Fruit fly (Drosophila melanogaster): ENCODE results near the gene CG15740.

Gene CG15740

DNA sequence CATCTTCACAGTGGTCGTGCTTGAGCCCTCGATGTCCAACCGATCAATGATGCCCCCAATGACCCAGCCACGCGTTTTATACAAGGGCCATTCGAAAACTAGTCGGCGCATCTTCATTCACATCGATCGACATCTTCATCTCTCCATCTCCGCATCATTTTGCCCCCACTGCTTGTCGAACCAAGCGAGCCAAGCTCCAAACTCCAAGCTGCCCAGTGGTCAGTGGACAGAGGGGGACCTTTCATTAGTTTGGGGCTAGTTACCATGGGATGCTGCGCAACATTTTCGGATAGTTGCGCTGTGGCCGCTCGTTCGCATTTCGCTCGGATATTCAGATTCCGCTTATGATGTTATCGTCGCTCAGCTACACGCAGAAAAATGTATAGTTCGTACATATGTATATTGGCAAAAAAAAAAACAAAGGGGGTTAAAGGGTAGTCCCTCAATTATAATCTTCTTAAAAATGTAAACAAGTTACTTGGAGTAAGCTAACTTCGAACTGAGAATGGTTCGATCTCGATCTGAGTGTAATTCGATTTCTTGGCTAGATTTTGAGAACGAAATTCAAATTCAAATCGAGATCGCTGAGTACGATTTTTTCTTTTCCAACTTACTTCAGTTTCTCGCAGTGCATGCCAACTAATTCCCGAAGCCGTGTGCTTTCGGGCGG is at the start of gene CG15740:
TSS of gene CG15740 (minus strand) at position 51 of the 670 bp plus-strand sequence.
- no peak for TF ChIP-seq noc (tag; optimal IDR thresholded peaks at IDR 0.05)

DNA sequence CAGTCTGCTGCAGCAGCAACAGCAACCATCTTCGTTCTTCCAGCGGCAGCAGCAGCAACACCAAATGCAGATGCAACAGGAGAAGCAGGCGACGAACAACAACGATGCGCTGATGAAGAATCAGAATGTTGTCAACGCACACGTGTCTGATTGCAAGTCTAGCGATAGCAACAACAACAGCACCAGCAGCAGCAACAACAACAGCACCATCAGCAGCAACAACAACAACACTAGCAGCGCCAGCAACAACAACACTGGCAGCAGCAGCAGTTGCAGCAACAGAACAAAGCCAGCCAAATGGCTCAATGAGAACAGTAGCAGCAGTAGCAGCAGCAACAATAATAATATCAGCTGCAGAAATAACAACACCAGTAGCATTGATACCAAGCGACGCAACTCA is 49.2 kb upstream of the CG15740 start:
- no peak for TF ChIP-seq noc (tag; optimal IDR thresholded peaks at IDR 0.05)

DNA sequence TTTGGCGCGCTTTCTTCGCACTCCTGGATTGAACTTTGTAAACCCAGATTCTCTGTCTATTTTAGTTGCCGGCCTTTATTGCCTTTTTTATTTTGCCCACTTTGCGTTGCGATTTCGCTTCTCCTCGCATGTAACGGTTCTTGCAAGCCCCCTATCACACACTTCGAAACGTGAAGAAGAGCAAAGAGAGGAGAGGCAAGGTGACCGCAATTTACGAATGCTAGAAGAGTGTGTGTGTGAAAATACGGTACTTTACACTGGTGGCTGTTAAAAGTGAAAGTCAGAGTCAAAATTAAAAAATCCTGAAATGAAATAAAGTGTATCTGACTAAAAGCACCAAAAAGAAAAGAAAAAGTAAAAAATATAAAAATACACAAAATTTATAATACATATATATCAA is 48.3 kb upstream of the CG15740 start:
- TF ChIP-seq noc (tag; optimal IDR thresholded peaks at IDR 0.05) = no peak

DNA sequence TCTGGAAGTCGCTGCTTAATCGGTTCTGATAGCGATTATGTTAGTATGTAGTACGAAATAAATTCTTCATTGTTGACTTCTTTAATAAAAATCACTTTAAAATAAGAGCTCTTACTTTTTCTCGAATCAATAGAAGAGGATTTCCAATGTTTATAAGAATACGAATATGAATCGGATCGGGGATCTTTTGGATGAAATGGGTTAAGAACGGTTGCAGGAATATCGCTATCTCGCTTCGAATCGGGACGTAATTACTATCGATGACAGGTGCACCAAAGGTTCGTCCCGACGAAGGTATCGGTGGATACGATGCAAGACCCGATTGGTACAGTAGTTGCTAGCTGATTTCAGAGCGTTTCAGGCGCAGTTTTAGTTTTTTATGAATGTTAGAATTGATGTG is 47.7 kb upstream of the CG15740 start, which contains the start of gene wisp:
TSS of gene wisp (plus strand) at position 301 of the 400 bp plus-strand sequence.
- TF ChIP-seq noc (tag; optimal IDR thresholded peaks at IDR 0.05) = no peak

DNA sequence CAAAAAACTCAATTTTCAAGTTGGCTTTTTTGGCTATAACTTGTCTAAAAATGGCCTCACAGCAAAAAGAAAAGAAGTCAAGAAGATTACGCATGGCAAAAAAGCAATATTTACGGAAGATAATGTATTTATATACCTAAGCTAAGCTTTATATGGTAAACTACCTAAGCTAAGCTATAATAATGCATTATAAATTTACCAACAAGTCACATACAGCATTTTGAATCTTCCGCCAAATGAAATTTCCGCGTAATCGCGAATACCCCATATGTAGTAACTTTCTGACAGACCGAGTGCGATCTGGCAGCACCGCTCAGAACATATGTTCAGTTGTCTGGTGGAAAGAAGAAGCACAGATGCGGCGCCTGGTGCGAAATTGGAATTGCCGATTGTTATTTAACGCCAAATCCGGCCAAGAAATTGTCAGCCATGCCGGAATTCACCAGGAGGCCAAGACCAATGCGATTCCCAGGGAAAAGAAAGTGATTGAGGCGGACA is 45.8 kb upstream of the CG15740 start, which contains the start of gene sicily:
TSS of gene sicily (plus strand) at position 51 of the 498 bp plus-strand sequence.
- TF ChIP-seq noc (tag; optimal IDR thresholded peaks at IDR 0.05) = no peak

DNA sequence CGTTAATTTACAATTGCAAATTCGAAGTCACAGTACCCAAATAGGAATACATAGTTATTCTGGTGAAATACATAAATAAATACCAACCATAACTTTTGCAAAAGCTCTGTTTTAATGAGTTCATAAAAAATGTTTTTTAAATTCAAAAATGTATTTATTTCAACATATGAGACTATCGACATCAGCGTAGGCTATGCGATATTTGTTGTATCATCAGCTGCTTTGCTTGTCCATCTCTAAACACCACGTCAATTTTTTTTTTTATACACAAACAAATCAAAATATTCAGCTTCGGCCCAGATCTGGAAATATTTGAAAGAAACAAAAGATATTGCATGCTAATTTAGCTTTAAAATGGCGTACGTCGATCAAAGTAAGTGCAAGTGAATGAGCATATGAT is 42.2 kb upstream of the CG15740 start, which contains the start of gene CG1840:
TSS of gene CG1840 (plus strand) at position 211 of the 400 bp plus-strand sequence.
- TF ChIP-seq noc (tag; optimal IDR thresholded peaks at IDR 0.05) = no peak

DNA sequence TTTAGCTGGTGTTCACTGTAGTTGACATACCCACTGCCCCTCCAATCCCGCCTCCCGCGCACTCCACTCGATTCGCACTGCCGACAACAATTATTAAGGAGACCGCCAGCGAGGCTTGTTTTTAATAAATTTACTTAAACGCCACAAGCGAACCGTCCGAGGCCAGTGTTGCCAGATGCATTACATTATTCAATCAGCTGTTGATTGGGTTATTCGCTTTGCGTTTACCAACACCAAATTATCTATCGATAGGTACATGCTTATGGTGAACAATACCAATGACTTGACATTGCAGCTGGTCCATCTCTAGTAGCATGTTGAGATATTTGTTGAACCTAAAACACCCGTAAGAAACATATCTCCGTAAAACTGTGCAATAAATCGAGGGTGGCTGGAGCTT is 41.1 kb upstream of the CG15740 start, which contains the start of the genes CG10353 and SelG:
TSS of gene CG10353 (minus strand) at position 187 of the 400 bp plus-strand sequence.
TSS of gene SelG (plus strand) at position 309 of the 400 bp plus-strand sequence.
- TF ChIP-seq noc (tag; optimal IDR thresholded peaks at IDR 0.05) = peak; percentile 32

DNA sequence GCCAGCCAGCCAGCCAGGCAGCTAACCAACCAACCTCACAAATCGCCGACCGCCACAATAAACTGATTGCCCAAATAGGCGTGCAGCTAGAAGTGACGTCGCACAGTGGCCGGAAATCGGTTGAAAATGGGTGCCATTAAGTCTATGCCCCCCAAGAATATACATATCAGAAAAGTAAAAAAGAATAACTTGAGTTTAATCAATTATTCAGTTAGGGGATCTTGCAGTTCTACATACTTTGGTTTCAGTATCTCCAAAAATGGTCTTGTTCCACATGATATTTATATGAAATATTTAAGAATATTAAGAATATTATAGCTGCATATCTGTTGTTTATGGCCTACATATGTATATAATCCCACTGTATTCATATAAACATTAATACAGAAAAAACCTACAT is 39.5 kb upstream of the CG15740 start:
- TF ChIP-seq noc (tag; optimal IDR thresholded peaks at IDR 0.05) = peak; percentile 64

DNA sequence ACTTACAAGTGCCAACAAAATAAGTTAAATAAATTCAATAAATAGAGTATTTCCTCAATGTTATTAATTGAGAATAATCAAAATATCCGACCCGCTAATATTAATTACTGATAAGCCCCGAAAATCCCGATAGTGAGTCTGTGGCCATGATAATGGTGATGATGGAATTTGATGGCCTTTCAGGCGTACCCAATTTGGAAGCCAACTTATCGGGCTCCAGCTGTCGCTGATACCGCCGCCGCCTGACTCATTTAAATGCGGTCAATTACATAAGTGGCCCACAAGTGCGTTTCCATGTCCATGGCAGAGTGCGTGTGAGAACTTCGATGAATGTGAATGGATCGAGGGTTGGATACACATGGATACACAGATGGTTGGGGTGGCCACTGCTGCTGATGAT is 38.2 kb upstream of the CG15740 start:
- no peak for TF ChIP-seq noc (tag; optimal IDR thresholded peaks at IDR 0.05)

DNA sequence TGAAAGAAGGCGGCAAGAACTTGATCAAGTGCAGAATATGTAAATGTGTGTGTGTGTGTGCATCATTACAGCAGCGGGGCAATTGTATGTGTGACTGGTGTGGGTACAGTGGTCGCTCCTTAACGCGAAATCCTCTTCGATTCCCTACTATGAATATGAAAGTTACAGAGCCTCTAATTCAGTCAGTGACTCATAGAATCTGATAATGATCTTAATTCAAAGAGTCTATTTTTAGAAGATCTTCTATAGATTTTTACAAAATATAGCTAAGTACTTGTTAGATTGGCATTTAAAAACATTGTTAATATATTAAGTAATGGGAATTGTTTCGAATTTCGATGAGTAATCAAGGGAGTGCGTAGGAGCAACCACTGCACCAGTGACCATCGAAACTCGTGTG is 36.5 kb upstream of the CG15740 start:
- TF ChIP-seq noc (tag; optimal IDR thresholded peaks at IDR 0.05) = no peak

DNA sequence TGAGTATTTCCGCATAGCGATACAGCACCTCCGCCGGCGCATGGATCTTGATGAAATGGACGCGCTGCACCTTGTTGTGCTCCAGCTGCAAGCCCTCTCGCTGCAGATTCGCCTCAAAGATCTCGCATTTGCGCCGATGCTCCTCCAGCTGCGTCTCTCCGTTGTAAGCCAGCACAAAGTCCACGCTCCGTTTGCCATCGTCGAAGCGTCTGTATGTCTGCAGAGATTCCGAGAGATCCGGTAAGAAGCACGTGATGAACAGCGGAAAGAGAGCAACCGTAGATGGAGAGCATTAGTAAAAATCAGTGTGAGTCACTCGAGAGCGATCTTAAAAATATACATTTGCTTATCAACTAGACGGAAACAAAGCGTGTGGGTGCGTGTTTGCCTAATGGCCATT is 35.8 kb upstream of the CG15740 start:
- TF ChIP-seq noc (tag; optimal IDR thresholded peaks at IDR 0.05) = no peak

DNA sequence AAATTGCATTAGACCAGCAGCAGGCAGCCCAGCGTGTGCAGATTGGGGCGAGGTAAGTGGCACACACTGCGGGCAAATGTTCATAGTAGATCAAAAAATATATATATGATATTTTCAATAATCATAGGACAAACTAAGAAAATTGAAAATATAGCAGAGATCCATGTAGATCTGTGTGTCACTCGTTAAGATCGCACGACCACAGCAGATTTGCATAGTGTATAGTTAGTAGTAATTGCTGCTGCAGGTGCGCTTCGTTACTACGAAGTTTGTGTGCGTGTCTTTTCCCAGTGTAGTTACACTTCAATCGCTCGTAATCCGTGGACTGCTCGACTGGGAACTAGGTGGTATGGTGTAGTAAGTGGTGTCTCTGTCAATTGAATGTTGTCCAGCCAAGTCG is 31.3 kb upstream of the CG15740 start, which contains the start of gene CG10352:
TSS of gene CG10352 (minus strand) at position 4 of the 400 bp plus-strand sequence.
- no peak for TF ChIP-seq noc (tag; optimal IDR thresholded peaks at IDR 0.05)

DNA sequence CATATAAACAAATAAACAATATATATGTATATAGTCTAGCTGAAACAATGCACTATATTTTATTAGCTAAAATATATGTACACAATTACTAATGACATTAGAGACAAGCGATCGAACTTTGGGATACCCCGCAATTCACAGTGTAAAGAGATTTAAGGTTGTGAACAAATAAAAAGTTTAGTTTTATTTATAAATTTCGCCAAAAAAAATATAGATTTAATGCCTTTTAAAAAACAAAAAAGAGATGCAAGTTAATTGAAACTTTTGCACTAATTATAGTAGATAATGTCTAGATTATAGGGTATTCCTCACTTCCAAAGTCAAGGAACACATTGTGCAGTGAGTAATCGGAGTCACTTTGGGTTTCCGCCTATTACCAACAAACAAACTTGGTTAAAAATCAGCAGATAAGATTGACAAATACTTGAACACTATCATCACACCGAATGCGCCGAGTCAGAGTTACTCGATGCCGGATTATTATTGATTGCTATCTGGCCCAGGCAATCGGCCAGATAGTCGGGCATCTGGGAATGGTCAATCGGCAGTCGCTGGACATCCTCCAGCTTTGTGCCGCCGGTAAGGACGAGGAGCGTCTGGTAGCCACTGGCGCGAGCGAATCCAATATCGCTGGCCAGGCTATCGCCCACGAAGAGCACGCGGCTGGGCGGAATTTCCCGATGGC is 29.4 kb upstream of the CG15740 start:
- peak; percentile 40 for TF ChIP-seq noc (tag; optimal IDR thresholded peaks at IDR 0.05)

DNA sequence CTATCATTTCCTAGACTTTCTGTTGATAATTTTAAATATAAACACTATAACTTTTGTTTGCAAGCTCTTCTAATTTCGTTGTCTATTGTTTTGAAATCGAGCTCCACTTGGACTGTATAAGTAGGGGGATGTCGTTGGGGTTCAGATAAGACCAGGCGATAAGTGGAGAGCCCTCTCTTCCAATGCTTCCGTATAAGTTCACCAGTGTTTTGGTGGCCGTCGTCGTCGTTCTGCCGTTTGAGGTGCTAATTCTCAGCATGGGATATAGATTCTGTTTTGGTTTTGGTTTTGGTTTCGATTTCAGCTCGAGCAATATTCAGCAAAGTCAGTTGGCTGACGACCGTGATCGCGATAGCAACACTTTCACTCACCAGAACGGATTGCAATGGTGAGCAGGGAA is 27.2 kb upstream of the CG15740 start, which contains the start of gene CG15739:
TSS of gene CG15739 (plus strand) at position 204 of the 400 bp plus-strand sequence.
- no peak for TF ChIP-seq noc (tag; optimal IDR thresholded peaks at IDR 0.05)

DNA sequence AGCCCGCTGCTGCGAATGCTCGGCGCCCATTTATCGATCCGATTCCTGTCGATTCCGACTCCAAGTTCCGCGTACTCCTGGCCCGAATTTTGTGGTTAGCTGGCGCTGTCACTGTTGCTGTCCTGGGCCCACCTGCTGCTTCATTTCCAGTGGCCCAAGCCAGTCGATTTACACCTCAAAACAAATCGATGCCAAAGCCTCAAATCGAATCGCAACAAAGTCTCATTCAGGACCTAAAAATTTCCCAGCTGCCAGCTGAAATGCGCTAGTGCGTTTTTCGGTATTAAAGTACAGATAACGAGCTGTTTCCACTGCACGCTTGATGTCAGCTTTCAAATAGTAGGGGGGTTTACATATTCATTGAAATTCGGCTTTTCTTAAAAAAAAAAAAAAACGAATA is 26.6 kb upstream of the CG15740 start, which contains the start of gene BORCS5:
TSS of gene BORCS5 (minus strand) at position 263 of the 400 bp plus-strand sequence.
- TF ChIP-seq noc (tag; optimal IDR thresholded peaks at IDR 0.05) = no peak

DNA sequence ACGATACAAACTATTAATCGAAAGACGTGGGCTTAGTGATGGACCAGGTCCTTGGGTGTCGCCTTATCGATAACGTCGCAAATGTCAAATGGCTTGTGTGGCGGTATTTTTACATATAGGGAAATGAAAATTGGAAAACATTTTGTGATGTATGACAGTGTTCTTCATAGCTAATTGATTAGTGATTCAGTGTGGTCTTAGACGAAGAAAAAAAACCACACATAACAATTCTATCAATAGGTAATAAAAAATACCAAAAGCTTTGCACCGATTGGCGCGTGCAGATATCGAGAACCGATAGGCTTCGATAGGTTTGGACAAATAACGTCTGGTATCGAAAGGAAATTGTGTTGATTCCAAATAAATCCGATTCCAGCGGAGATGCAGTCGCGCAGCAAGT is 23.0 kb upstream of the CG15740 start, which contains the start of the genes Nrd1 and CG1847:
TSS of gene Nrd1 (minus strand) at position 28 of the 400 bp plus-strand sequence.
TSS of gene CG1847 (plus strand) at position 305 of the 400 bp plus-strand sequence.
- TF ChIP-seq noc (tag; optimal IDR thresholded peaks at IDR 0.05) = no peak

All from whole organism, larva.